Fruit fly (Drosophila melanogaster): ENCODE results near the gene Fdx2.

The Fdx2 gene

DNA sequence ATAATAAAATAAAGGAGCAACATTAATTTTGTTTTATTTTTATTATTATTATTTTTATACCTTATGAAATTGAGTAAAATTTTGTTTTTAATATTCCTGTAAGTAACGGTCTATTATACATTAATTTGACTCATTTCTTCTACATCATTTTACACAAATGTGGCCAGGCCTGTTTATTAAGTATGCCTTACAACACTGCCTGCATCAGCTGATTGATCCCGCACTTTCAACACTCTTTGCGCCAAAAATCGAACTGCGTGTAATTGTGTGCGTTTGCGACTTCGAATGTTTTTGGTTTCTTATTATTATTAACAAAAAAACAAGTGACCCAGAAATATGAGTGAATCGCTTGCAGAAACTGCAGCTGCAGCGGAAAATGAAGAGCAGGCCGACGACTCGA, 21.0 kb downstream of the Fdx2 start, which contains the start of gene Claspin (continued):
- peak; percentile 53; the same call in 2 of the 3 replicates for TF ChIP-seq CG16813 (GFP tag; IDR thresholded peaks at IDR 0.05; ENCODE audit: partially characterized antibody)
- TF ChIP-seq Myb (GFP tag; optimal IDR thresholded peaks at IDR 0.05) = peak; percentile 57
- TF ChIP-seq CG16779 (GFP tag; IDR thresholded peaks at IDR 0.05) = 0 out of 2 replicates have a peak, but pooled peaks have one; percentile 2
- TF ChIP-seq z (GFP tag; IDR thresholded peaks at IDR 0.05) = no peak
- no peak for TF ChIP-seq zen2 (GFP tag; IDR thresholded peaks at IDR 0.05; ENCODE audit: partially characterized antibody)
- TF ChIP-seq gro (GFP tag; optimal IDR thresholded peaks at IDR 0.05) = peak; percentile 40
- no peak for TF ChIP-seq Fer3 (tag; optimal IDR thresholded peaks at IDR 0.05)
- TF ChIP-seq fd102C (GFP tag; optimal IDR thresholded peaks at IDR 0.05) = no peak
- TF ChIP-seq CG15269 (tag; optimal IDR thresholded peaks at IDR 0.05) = no peak
- peak; percentile 11 for TF ChIP-seq CG3163 (GFP tag; optimal IDR thresholded peaks at IDR 0.05)
- TF ChIP-seq zfh2 (GFP tag; optimal IDR thresholded peaks at IDR 0.05) = peak; percentile 69
- TF ChIP-seq CG8290 (GFP tag; optimal IDR thresholded peaks at IDR 0.05) = peak; percentile 25
- peak in 1 of 2 experiments; percentile 85 for TF ChIP-seq CG8290 (tag; optimal IDR thresholded peaks at IDR 0.05)
- TF ChIP-seq gt (GFP tag; IDR thresholded peaks at IDR 0.05) = no peak
- no peak for TF ChIP-seq tio (GFP tag; optimal IDR thresholded peaks at IDR 0.05)
- TF ChIP-seq Ets65A (GFP tag) = peak; percentile 96
- no peak for TF ChIP-seq CG1233 (GFP tag; optimal IDR thresholded peaks at IDR 0.05)
- no peak for TF ChIP-seq inv (GFP tag; IDR thresholded peaks at IDR 0.05; ENCODE audit: partially characterized antibody)
- TF ChIP-seq nerfin-1 (tag; optimal IDR thresholded peaks at IDR 0.05) = no peak
- TF ChIP-seq CG8281 (tag; optimal IDR thresholded peaks at IDR 0.05) = no peak
- TF ChIP-seq Doc2 (GFP tag; IDR thresholded peaks at IDR 0.05) = no peak
- TF ChIP-seq MBD-R2 (GFP tag; IDR thresholded peaks at IDR 0.05) = peak; percentile 86
- no peak for TF ChIP-seq CG7928 (GFP tag; optimal IDR thresholded peaks at IDR 0.05)
- TF ChIP-seq abd-A (tag; optimal IDR thresholded peaks at IDR 0.05) = no peak
- TF ChIP-seq amos (GFP tag; IDR thresholded peaks at IDR 0.05; ENCODE audit: partially characterized antibody) = peak; percentile 74
- TF ChIP-seq gce (GFP tag; IDR thresholded peaks at IDR 0.05) = no peak
- TF ChIP-seq CG34376 (GFP tag; optimal IDR thresholded peaks at IDR 0.05) = no peak
- TF ChIP-seq Sox102F (GFP tag; optimal IDR thresholded peaks at IDR 0.05) = no peak
- no peak for TF ChIP-seq repo (GFP tag; optimal IDR thresholded peaks at IDR 0.05)
- TF ChIP-seq crol (GFP tag; IDR thresholded peaks at IDR 0.05) = no peak
- no peak for TF ChIP-seq emc (GFP tag; optimal IDR thresholded peaks at IDR 0.05)
- TF ChIP-seq Poxn (GFP tag; IDR thresholded peaks at IDR 0.05) = no peak
- peak; percentile 49; the same call in 1 of the 3 replicates for TF ChIP-seq Opbp (GFP tag; IDR thresholded peaks at IDR 0.05; ENCODE audit: partially characterized antibody)
- no peak for TF ChIP-seq CG11723 (GFP tag; optimal IDR thresholded peaks at IDR 0.05)
- TF ChIP-seq maf-S (GFP tag; optimal IDR thresholded peaks at IDR 0.05) = peak; percentile 27
- no peak for TF ChIP-seq Hand (GFP tag; optimal IDR thresholded peaks at IDR 0.05)
- no peak for TF ChIP-seq unc-4 (GFP tag; IDR thresholded peaks at IDR 0.05; ENCODE audit: partially characterized antibody)
- TF ChIP-seq pnt (GFP tag; optimal IDR thresholded peaks at IDR 0.05) = no peak
- TF ChIP-seq CG7987 (GFP tag; optimal IDR thresholded peaks at IDR 0.05) = no peak
- TF ChIP-seq Rx (GFP tag; IDR thresholded peaks at IDR 0.05) = no peak
- TF ChIP-seq CG7556 (GFP tag; optimal IDR thresholded peaks at IDR 0.05) = no peak
- TF ChIP-seq CG4820 (GFP tag; optimal IDR thresholded peaks at IDR 0.05) = no peak
- TF ChIP-seq GATAe (GFP tag; conservative IDR thresholded peaks at IDR 0.05) = no peak
- TF ChIP-seq CG17359 (tag; optimal IDR thresholded peaks at IDR 0.05) = peak; percentile 11
- 0 out of 3 replicates have a peak, but pooled peaks have one; percentile 8 for TF ChIP-seq CG7963 (GFP tag; IDR thresholded peaks at IDR 0.05; ENCODE audit: partially characterized antibody)
- no peak for TF ChIP-seq yki (optimal IDR thresholded peaks at IDR 0.05)
- TF ChIP-seq CG32772 (GFP tag; IDR thresholded peaks at IDR 0.05) = no peak
- TF ChIP-seq CG4328 (GFP tag; optimal IDR thresholded peaks at IDR 0.05) = no peak
- TF ChIP-seq kah (GFP tag; optimal IDR thresholded peaks at IDR 0.05) = no peak
- no peak for TF ChIP-seq CG14050 (GFP tag; IDR thresholded peaks at IDR 0.05)
- TF ChIP-seq CG6254 (GFP tag; optimal IDR thresholded peaks at IDR 0.05) = no peak
- no peak; the same call in 3 of the 4 replicates for TF ChIP-seq Gug (GFP tag; IDR thresholded peaks at IDR 0.05)
